Worm (Caenorhabditis elegans): Measurements from ENCODE around the gene del-9.

del-9 gene

ce11 chrX:3645924-3646323 is 28.8 kb upstream of the del-9 start:
- TF ChIP-seq fkh-2 (tag; optimal IDR thresholded peaks at IDR 0.05) (no peak), snpc-4 (tag; optimal IDR thresholded peaks at IDR 0.05) (no peak), daf-12 (tag; optimal IDR thresholded peaks at IDR 0.05) (no peak), fkh-10 (GFP tag; optimal IDR thresholded peaks at IDR 0.05) (no peak), ZK546.5 (tag; optimal IDR thresholded peaks at IDR 0.05) (no peak), nhr-28 (tag; optimal IDR thresholded peaks at IDR 0.05) (no peak)

DNA sequence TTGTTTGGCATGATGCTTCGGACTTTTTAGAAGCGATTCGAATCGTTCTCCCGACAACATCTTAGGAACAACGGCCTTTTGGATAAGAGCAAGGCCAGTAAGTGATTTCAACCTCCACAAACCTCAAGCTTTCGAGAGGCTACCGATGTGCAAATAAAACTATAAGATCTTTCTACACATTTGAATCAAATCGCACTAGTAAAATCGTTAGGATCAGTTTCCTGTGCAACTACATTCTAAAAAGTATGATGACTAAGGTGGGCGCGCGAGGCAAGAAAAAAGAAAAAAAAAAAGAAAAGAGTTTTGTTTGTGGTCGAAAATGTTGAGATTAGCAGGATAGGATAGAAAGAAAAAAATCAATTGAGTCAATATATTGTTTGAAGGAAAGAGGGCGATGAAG is 27.7 kb upstream of the del-9 start, which contains the start of gene tmem-24:
Gene tmem-24, minus strand, starts transcription at position 101 of the 400 bp plus-strand sequence.
- TF ChIP-seq pha-4 (tag; optimal IDR thresholded peaks at IDR 0.05) (no peak), nhr-28 (tag; optimal IDR thresholded peaks at IDR 0.05) (no peak), nfya-1 (tag; optimal IDR thresholded peaks at IDR 0.05; ENCODE audit: insufficient read depth) (no peak), ceh-9 (tag; optimal IDR thresholded peaks at IDR 0.05) (no peak), eor-1 (tag; optimal IDR thresholded peaks at IDR 0.05) (no peak), nhr-25 (tag; optimal IDR thresholded peaks at IDR 0.05) (no peak), nhr-11 (tag; optimal IDR thresholded peaks at IDR 0.05) (no peak), lsy-12 (tag; optimal IDR thresholded peaks at IDR 0.05) (no peak), skn-1 (tag; optimal IDR thresholded peaks at IDR 0.05) (no peak), elt-1 (tag; optimal IDR thresholded peaks at IDR 0.05) (no peak), nhr-23 (tag; optimal IDR thresholded peaks at IDR 0.05) (no peak), ZK546.5 (tag; optimal IDR thresholded peaks at IDR 0.05) (no peak), nhr-67 (tag; optimal IDR thresholded peaks at IDR 0.05) (no peak), lin-39 (tag; optimal IDR thresholded peaks at IDR 0.05) (no peak), nhr-12 (tag; optimal IDR thresholded peaks at IDR 0.05) (no peak), elt-3 (tag; optimal IDR thresholded peaks at IDR 0.05) (no peak), nhr-77 (tag; optimal IDR thresholded peaks at IDR 0.05) (no peak), ztf-11 (tag; optimal IDR thresholded peaks at IDR 0.05) (no peak), mml-1 (tag; optimal IDR thresholded peaks at IDR 0.05) (no peak), ceh-82 (tag; optimal IDR thresholded peaks at IDR 0.05) (no peak)

DNA sequence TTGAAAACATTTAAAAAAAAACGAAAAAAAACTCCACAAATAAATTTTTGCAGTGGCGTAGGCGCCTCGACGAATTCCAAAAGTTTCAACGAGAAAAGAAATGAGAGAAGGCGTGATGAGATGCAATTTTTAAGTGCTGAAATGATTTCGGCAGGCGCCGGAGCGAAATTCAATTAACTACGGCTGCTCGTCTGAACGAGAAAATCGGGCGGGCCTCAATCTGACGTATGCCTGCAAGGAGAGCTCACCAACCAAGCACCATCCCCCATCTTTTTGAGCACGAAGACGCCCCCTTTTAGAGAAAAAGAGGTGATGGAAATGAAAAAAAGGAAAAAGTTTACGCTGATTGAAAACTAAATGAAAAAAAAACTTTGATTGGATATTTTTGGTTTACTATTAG is 17.7 kb upstream of the del-9 start:
- no peak for TF ChIP-seq nhr-67 (tag; optimal IDR thresholded peaks at IDR 0.05)
- TF ChIP-seq fkh-10 (GFP tag; optimal IDR thresholded peaks at IDR 0.05): peak; percentile 5

DNA sequence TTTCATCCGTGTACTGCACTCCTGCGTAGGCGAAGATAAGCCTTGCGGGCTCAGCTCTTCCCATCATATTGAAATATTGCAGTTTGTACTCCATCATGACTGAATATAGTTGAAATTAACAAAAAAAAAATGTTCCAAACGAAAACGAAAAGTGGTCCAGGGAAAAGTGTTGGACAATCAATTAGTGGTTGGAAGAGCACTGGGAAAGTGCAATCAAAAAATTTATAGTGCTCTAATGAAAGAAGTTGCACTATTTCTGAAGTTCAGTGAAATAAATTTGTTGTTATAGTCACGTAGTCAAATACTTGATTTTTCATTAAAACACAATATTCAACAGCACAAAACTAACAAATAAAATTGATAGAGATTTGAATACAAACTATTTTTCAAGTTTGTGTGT is 16.5 kb upstream of the del-9 start, which contains the start of gene gst-11:
Gene gst-11, minus strand, starts transcription at position 101 of the 400 bp plus-strand sequence.
- no peak for TF ChIP-seq ama-1 (optimal IDR thresholded peaks at IDR 0.05)

ce11 chrX:3631550-3631949 is 14.4 kb upstream of the del-9 start:
- TF ChIP-seq nhr-77 (tag; optimal IDR thresholded peaks at IDR 0.05): no peak
- TF ChIP-seq nhr-25 (tag; optimal IDR thresholded peaks at IDR 0.05): no peak
- no peak for TF ChIP-seq ceh-82 (tag; optimal IDR thresholded peaks at IDR 0.05)
- no peak for TF ChIP-seq lin-15B (tag; optimal IDR thresholded peaks at IDR 0.05)
- TF ChIP-seq R02D3.7 (tag; optimal IDR thresholded peaks at IDR 0.05): no peak
- no peak for TF ChIP-seq ZK546.5 (tag; optimal IDR thresholded peaks at IDR 0.05)
- no peak for TF ChIP-seq nhr-11 (tag; optimal IDR thresholded peaks at IDR 0.05)
- TF ChIP-seq elt-2 (tag; optimal IDR thresholded peaks at IDR 0.05): no peak
- no peak for TF ChIP-seq nhr-28 (tag; optimal IDR thresholded peaks at IDR 0.05)
- no peak for TF ChIP-seq nhr-237 (tag; optimal IDR thresholded peaks at IDR 0.05)
- TF ChIP-seq nhr-12 (tag; optimal IDR thresholded peaks at IDR 0.05): no peak
- no peak for TF ChIP-seq ama-1 (optimal IDR thresholded peaks at IDR 0.05)
- TF ChIP-seq eor-1 (tag; optimal IDR thresholded peaks at IDR 0.05): no peak
- no peak for TF ChIP-seq nhr-67 (tag; optimal IDR thresholded peaks at IDR 0.05)
- no peak for TF ChIP-seq lsy-12 (tag; optimal IDR thresholded peaks at IDR 0.05)
- TF ChIP-seq lin-39 (tag; optimal IDR thresholded peaks at IDR 0.05): no peak
- TF ChIP-seq daf-12 (tag; optimal IDR thresholded peaks at IDR 0.05): no peak
- TF ChIP-seq fos-1 (tag; optimal IDR thresholded peaks at IDR 0.05): no peak
- no peak for TF ChIP-seq ztf-11 (tag; optimal IDR thresholded peaks at IDR 0.05)

- no peak for TF ChIP-seq ceh-28 (tag; optimal IDR thresholded peaks at IDR 0.05)
- TF ChIP-seq zag-1 (tag; optimal IDR thresholded peaks at IDR 0.05): no peak
- TF ChIP-seq egl-5 (tag; optimal IDR thresholded peaks at IDR 0.05): no peak
- no peak for TF ChIP-seq ztf-4 (tag; optimal IDR thresholded peaks at IDR 0.05)
- no peak for TF ChIP-seq ZK546.5 (tag; optimal IDR thresholded peaks at IDR 0.05)
- no peak for TF ChIP-seq nhr-237 (tag; optimal IDR thresholded peaks at IDR 0.05)
- no peak for TF ChIP-seq skn-1 (tag; optimal IDR thresholded peaks at IDR 0.05)
- TF ChIP-seq nhr-43 (tag; optimal IDR thresholded peaks at IDR 0.05; ENCODE audit: poor library complexity, severe bottlenecking): no peak
- no peak for TF ChIP-seq snpc-4 (tag; optimal IDR thresholded peaks at IDR 0.05)
- no peak for TF ChIP-seq unc-62 (GFP tag; optimal IDR thresholded peaks at IDR 0.05)
Observed at ce11 chrX:3630090-3630489, 13.0 kb upstream of the del-9 start.
